Worm (Caenorhabditis elegans) whole organism, L3 larva: ENCODE data around the gene cutl-12.

Experiments
- egl-5 ChIP-seq: fragments of 150-350 bp; optimal IDR thresholded peaks from 2 replicates; lab custom pipeline; 2017; ENCODE audit warnings: missing biosample characterization, missing genetic modification reagents, missing genetic modification characterization, inconsistent platforms
- elt-3 ChIP-seq, 3 experiments: fragments of 150-350 bp in 1 of 3; sonication (generic microtip) in 2 of 3; optimal IDR thresholded peaks; 2 replicates in 2 of 3; 4 replicates in 1 of 3; lab custom pipeline; 2014 to 2017; ENCODE audit warnings: missing biosample characterization in 3 of 3, missing genetic modification characterization in 3 of 3
- snpc-4 ChIP-seq: fragments of 150-350 bp; optimal IDR thresholded peaks from 2 replicates; lab custom pipeline; 2014; ENCODE audit warnings: missing biosample characterization, missing genetic modification characterization

ce11 chrII:8617516-8617915 is 16.8 kb downstream of the cutl-12 start, which contains the start of gene chhy-1:
- TF ChIP-seq egl-5 (tag; lab: Kevin White, UChicago) (no peak), elt-3 (tag; optimal IDR thresholded peaks at IDR 0.05; lab: Kevin White, UChicago) (no peak), snpc-4 (tag; lab: Kevin White, UChicago) (no peak)
